Worm (Caenorhabditis elegans): ENCODE data around the gene R07B1.7.

DNA sequence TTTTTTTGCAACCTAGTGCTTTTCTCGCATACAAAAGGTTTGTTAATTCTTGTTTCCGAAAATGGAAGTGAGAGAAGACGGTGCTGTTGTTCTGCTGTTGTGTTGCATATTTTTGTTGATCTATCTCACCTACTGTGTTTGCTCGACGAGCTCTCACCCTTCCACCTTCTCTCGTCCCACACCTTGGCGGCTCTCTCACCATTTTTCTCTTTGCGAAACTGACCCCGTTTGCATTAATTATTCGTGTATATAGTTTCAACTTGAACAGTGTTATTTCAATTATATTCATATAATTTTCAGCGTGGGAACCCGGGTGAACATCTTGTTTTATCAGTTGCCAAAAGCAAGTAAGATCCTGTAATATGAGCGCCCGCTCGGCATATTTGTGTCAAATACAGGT, 8.2 kb downstream of the R07B1.7 start, which contains the start of gene R07B1.9:
- no peak for TF ChIP-seq tbx-7 (tag; optimal IDR thresholded peaks at IDR 0.05)
- no peak for TF ChIP-seq eyg-1 (tag; optimal IDR thresholded peaks at IDR 0.05)
- TF ChIP-seq unc-86 (tag; optimal IDR thresholded peaks at IDR 0.05): no peak
- no peak for TF ChIP-seq syd-9 (tag; optimal IDR thresholded peaks at IDR 0.05)
- TF ChIP-seq ttx-3 (tag; optimal IDR thresholded peaks at IDR 0.05): no peak
- no peak for TF ChIP-seq ets-4 (tag; optimal IDR thresholded peaks at IDR 0.05)
- no peak for TF ChIP-seq hlh-30 (tag; optimal IDR thresholded peaks at IDR 0.05; ENCODE audit: insufficient read depth)
- TF ChIP-seq nhr-11 (tag; optimal IDR thresholded peaks at IDR 0.05): no peak
- no peak for TF ChIP-seq ceh-34 (tag; optimal IDR thresholded peaks at IDR 0.05)

Measured in whole organism, late embryonic.